Worm (Caenorhabditis elegans): Measurements from ENCODE around the gene col-98.

The col-98 gene

ce11 chrIII:13013912-13014311 is 4.9 kb upstream of the col-98 start:
- TF ChIP-seq tra-4 (tag; optimal IDR thresholded peaks at IDR 0.05), result no peak
- no peak for TF ChIP-seq ceh-13 (GFP tag; optimal IDR thresholded peaks at IDR 0.05)
- no peak for TF ChIP-seq pes-1 (GFP tag; IDR thresholded peaks at IDR 0.05)
- no peak for TF ChIP-seq hmbx-1 (tag; optimal IDR thresholded peaks at IDR 0.05)
- no peak for TF ChIP-seq ama-1 (optimal IDR thresholded peaks at IDR 0.05)
- no peak for TF ChIP-seq aly-1 (tag; optimal IDR thresholded peaks at IDR 0.05)
- TF ChIP-seq flt-1 (GFP tag; IDR thresholded peaks at IDR 0.05), result no peak
- TF ChIP-seq ets-7 (tag; optimal IDR thresholded peaks at IDR 0.05), result no peak
- no peak for TF ChIP-seq sea-1 (GFP tag; conservative IDR thresholded peaks at IDR 0.05)
- no peak for TF ChIP-seq tbx-37 (GFP tag; conservative IDR thresholded peaks at IDR 0.05)
- TF ChIP-seq B0310.2 (tag; optimal IDR thresholded peaks at IDR 0.05), result no peak
- no peak for TF ChIP-seq F13C5.2 (tag; optimal IDR thresholded peaks at IDR 0.05)
- no peak for TF ChIP-seq scrt-1 (GFP tag; IDR thresholded peaks at IDR 0.05)
- no peak for TF ChIP-seq hmg-4 (GFP tag; optimal IDR thresholded peaks at IDR 0.05)

ce11 chrIII:13015754-13016317 is 3.0 kb upstream of the col-98 start:
- TF ChIP-seq tbx-11 (GFP tag; IDR thresholded peaks at IDR 0.05), result no peak
- TF ChIP-seq ama-1 (optimal IDR thresholded peaks at IDR 0.05), result no peak
- no peak for TF ChIP-seq ceh-13 (GFP tag; optimal IDR thresholded peaks at IDR 0.05)
- no peak for TF ChIP-seq sea-1 (GFP tag; conservative IDR thresholded peaks at IDR 0.05)
- TF ChIP-seq F13C5.2 (tag; optimal IDR thresholded peaks at IDR 0.05), result no peak
- TF ChIP-seq scrt-1 (GFP tag; IDR thresholded peaks at IDR 0.05), result no peak
- no peak for TF ChIP-seq tra-4 (tag; optimal IDR thresholded peaks at IDR 0.05)
- TF ChIP-seq hmg-4 (GFP tag; optimal IDR thresholded peaks at IDR 0.05), result no peak
- no peak for TF ChIP-seq tbx-37 (GFP tag; conservative IDR thresholded peaks at IDR 0.05)
- no peak for TF ChIP-seq pes-1 (GFP tag; IDR thresholded peaks at IDR 0.05)

- TF ChIP-seq ama-1 (optimal IDR thresholded peaks at IDR 0.05) (no peak), tra-4 (tag; optimal IDR thresholded peaks at IDR 0.05) (no peak), hmg-4 (GFP tag; optimal IDR thresholded peaks at IDR 0.05) (no peak), ceh-13 (GFP tag; optimal IDR thresholded peaks at IDR 0.05) (no peak), pes-1 (GFP tag; IDR thresholded peaks at IDR 0.05) (no peak), flt-1 (GFP tag; IDR thresholded peaks at IDR 0.05) (no peak), ets-7 (tag; optimal IDR thresholded peaks at IDR 0.05) (no peak), aly-1 (tag; optimal IDR thresholded peaks at IDR 0.05) (no peak), hmbx-1 (tag; optimal IDR thresholded peaks at IDR 0.05) (no peak), tbx-37 (GFP tag; conservative IDR thresholded peaks at IDR 0.05) (no peak), B0310.2 (tag; optimal IDR thresholded peaks at IDR 0.05) (no peak), F13C5.2 (tag; optimal IDR thresholded peaks at IDR 0.05) (no peak), ceh-36 (tag; optimal IDR thresholded peaks at IDR 0.05) (no peak), tbx-11 (GFP tag; IDR thresholded peaks at IDR 0.05) (no peak), hnd-1 (tag; optimal IDR thresholded peaks at IDR 0.05) (no peak), scrt-1 (GFP tag; IDR thresholded peaks at IDR 0.05) (no peak), sea-1 (GFP tag; conservative IDR thresholded peaks at IDR 0.05) (no peak)
Measured at ce11 chrIII:13019547-13020098, 815 bp downstream of the col-98 start.

ce11 chrIII:13020741-13021140 is 1.9 kb downstream of the col-98 start, which contains the start of gene cyp-13A11:
Gene cyp-13A11 (plus strand): TSS chrIII:13021006.
- no peak for TF ChIP-seq B0310.2 (tag; optimal IDR thresholded peaks at IDR 0.05)
- no peak for TF ChIP-seq ceh-13 (GFP tag; optimal IDR thresholded peaks at IDR 0.05)
- TF ChIP-seq tbx-11 (GFP tag; IDR thresholded peaks at IDR 0.05), result no peak
- no peak for TF ChIP-seq ceh-36 (tag; optimal IDR thresholded peaks at IDR 0.05)
- no peak for TF ChIP-seq hnd-1 (tag; optimal IDR thresholded peaks at IDR 0.05)
- no peak for TF ChIP-seq hmg-4 (GFP tag; optimal IDR thresholded peaks at IDR 0.05)
- TF ChIP-seq flt-1 (GFP tag; IDR thresholded peaks at IDR 0.05), result no peak

ce11 chrIII:13024281-13024680 is 5.5 kb downstream of the col-98 start, which contains the start of gene cyp-13A12:
Gene cyp-13A12 (plus strand): TSS chrIII:13024547.
- no peak for TF ChIP-seq hmbx-1 (tag; optimal IDR thresholded peaks at IDR 0.05)
- no peak for TF ChIP-seq F13C5.2 (tag; optimal IDR thresholded peaks at IDR 0.05)
- no peak for TF ChIP-seq hmg-4 (GFP tag; optimal IDR thresholded peaks at IDR 0.05)
- TF ChIP-seq tbx-37 (GFP tag; conservative IDR thresholded peaks at IDR 0.05), result no peak

- TF ChIP-seq tbx-11 (GFP tag; IDR thresholded peaks at IDR 0.05) (no peak), F13C5.2 (tag; optimal IDR thresholded peaks at IDR 0.05) (no peak), scrt-1 (GFP tag; IDR thresholded peaks at IDR 0.05) (no peak), ceh-13 (GFP tag; optimal IDR thresholded peaks at IDR 0.05) (no peak), sea-1 (GFP tag; conservative IDR thresholded peaks at IDR 0.05) (no peak), pes-1 (GFP tag; IDR thresholded peaks at IDR 0.05) (no peak), aly-1 (tag; optimal IDR thresholded peaks at IDR 0.05) (no peak), hmg-4 (GFP tag; optimal IDR thresholded peaks at IDR 0.05) (no peak), tbx-37 (GFP tag; conservative IDR thresholded peaks at IDR 0.05) (no peak), tra-4 (tag; optimal IDR thresholded peaks at IDR 0.05) (no peak), flt-1 (GFP tag; IDR thresholded peaks at IDR 0.05) (no peak), ama-1 (optimal IDR thresholded peaks at IDR 0.05) (no peak), ets-7 (tag; optimal IDR thresholded peaks at IDR 0.05) (no peak)
Measured at ce11 chrIII:13027949-13028348, 9.1 kb downstream of the col-98 start.

ce11 chrIII:13029608-13030007 is 10.8 kb downstream of the col-98 start, which contains the start of gene F14F7.4:
Gene F14F7.4 (minus strand): TSS chrIII:13029708.
- TF ChIP-seq sea-1 (GFP tag; conservative IDR thresholded peaks at IDR 0.05), result no peak

ce11 chrIII:13030551-13030950 is 11.7 kb downstream of the col-98 start, which contains the start of gene F14F7.7:
Gene F14F7.7 (plus strand): TSS chrIII:13030904.
- TF ChIP-seq tbx-11 (GFP tag; IDR thresholded peaks at IDR 0.05), result no peak
- no peak for TF ChIP-seq sea-1 (GFP tag; conservative IDR thresholded peaks at IDR 0.05)
- no peak for TF ChIP-seq hmg-4 (GFP tag; optimal IDR thresholded peaks at IDR 0.05)
- no peak for TF ChIP-seq scrt-1 (GFP tag; IDR thresholded peaks at IDR 0.05)
- no peak for TF ChIP-seq hnd-1 (tag; optimal IDR thresholded peaks at IDR 0.05)
- no peak for TF ChIP-seq tbx-37 (GFP tag; conservative IDR thresholded peaks at IDR 0.05)
- no peak for TF ChIP-seq ama-1 (optimal IDR thresholded peaks at IDR 0.05)
- no peak for TF ChIP-seq hmbx-1 (tag; optimal IDR thresholded peaks at IDR 0.05)
- TF ChIP-seq ceh-13 (GFP tag; optimal IDR thresholded peaks at IDR 0.05), result no peak
- TF ChIP-seq B0310.2 (tag; optimal IDR thresholded peaks at IDR 0.05), result no peak
- TF ChIP-seq aly-1 (tag; optimal IDR thresholded peaks at IDR 0.05), result no peak
- no peak for TF ChIP-seq flt-1 (GFP tag; IDR thresholded peaks at IDR 0.05)
- no peak for TF ChIP-seq pes-1 (GFP tag; IDR thresholded peaks at IDR 0.05)
- no peak for TF ChIP-seq F13C5.2 (tag; optimal IDR thresholded peaks at IDR 0.05)
- TF ChIP-seq ets-7 (tag; optimal IDR thresholded peaks at IDR 0.05), result no peak
- no peak for TF ChIP-seq tra-4 (tag; optimal IDR thresholded peaks at IDR 0.05)
- no peak for TF ChIP-seq ceh-36 (tag; optimal IDR thresholded peaks at IDR 0.05)
